Worm (Caenorhabditis elegans): ENCODE results near the gene R05D3.12.

DNA sequence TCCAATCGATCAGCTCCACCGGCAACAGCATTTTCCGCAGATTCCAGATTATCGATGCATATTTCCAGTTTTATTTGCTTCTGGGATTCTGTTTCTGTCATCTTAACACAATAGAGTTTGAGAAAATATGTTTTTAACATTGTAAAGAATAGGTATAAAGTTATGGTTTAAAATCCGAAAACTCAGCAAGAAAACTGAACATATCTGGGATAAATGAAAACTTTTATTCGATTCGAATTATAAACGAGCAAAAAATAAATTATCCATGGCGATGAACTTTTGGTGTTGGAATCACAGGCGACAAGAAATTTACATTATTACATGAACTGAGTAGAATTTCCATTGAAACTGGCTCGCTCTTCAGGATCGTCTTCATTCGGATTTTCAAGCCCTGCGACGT, 22.8 kb downstream of the R05D3.12 start, which contains the start of gene cutc-1:
- no peak for TF ChIP-seq flt-1 (GFP tag; IDR thresholded peaks at IDR 0.05)
- no peak for TF ChIP-seq B0310.2 (tag; optimal IDR thresholded peaks at IDR 0.05)
- no peak for TF ChIP-seq aly-1 (tag; optimal IDR thresholded peaks at IDR 0.05)
- no peak for TF ChIP-seq sea-1 (GFP tag; conservative IDR thresholded peaks at IDR 0.05)
- TF ChIP-seq hmg-4 (GFP tag; optimal IDR thresholded peaks at IDR 0.05): no peak
- TF ChIP-seq ets-7 (tag; optimal IDR thresholded peaks at IDR 0.05): no peak
- no peak for TF ChIP-seq ama-1 (optimal IDR thresholded peaks at IDR 0.05)

Data from whole organism, early embryonic.